Fruit fly (Drosophila melanogaster): ENCODE measurements around the gene EloB.

- TF ChIP-seq CTCF (optimal IDR thresholded peaks at IDR 0.05) (no peak), CG8478 (optimal IDR thresholded peaks at IDR 0.05) (no peak)
Observed at dm6 chr3R:20587630-20588479, 8.2 kb upstream of the EloB start, which contains the start of gene Septin2.
